Fruit fly (Drosophila melanogaster): ENCODE data around the gene mmy.

- TF ChIP-seq OdsH (GFP tag; optimal IDR thresholded peaks at IDR 0.05) (no peak), CG34406 (GFP tag; optimal IDR thresholded peaks at IDR 0.05) (no peak), CG16779 (tag; optimal IDR thresholded peaks at IDR 0.05) (no peak), dsx (GFP tag; optimal IDR thresholded peaks at IDR 0.05; ENCODE audit: poor library complexity, severe bottlenecking) (no peak)
These were observed 3.0 kb upstream of the mmy start, which contains the start of gene CG9536 for dm6 chr2L:6476753-6477152.

All from whole organism, prepupa.